Worm (Caenorhabditis elegans): Measurements from ENCODE around the gene clec-229.

clec-229 gene

ce11 chrV:15303625-15304024, 37.7 kb downstream of the clec-229 start, which contains the start of gene srx-48:
Gene srx-48, minus strand, starts transcription at chrV:15303725.
- no peak for TF ChIP-seq Y105C5A.15 (GFP tag; IDR thresholded peaks at IDR 0.05)
- TF ChIP-seq attf-4 (tag; optimal IDR thresholded peaks at IDR 0.05) = no peak
- no peak for TF ChIP-seq nhr-237 (tag; optimal IDR thresholded peaks at IDR 0.05)
- no peak for TF ChIP-seq zfp-2 (tag; optimal IDR thresholded peaks at IDR 0.05)
- TF ChIP-seq lin-38 (GFP tag; IDR thresholded peaks at IDR 0.05) = no peak
- TF ChIP-seq arid-1 (GFP tag; conservative IDR thresholded peaks at IDR 0.05) = no peak
- no peak for TF ChIP-seq unc-130 (GFP tag; optimal IDR thresholded peaks at IDR 0.05)
- no peak for TF ChIP-seq F26F4.8 (GFP tag; conservative IDR thresholded peaks at IDR 0.05)
- TF ChIP-seq hlh-11 (tag; optimal IDR thresholded peaks at IDR 0.05) = no peak
- no peak for TF ChIP-seq nhr-48 (tag; optimal IDR thresholded peaks at IDR 0.05)
- no peak for TF ChIP-seq mdt-29 (GFP tag; IDR thresholded peaks at IDR 0.05)
- no peak for TF ChIP-seq rbr-2 (tag; optimal IDR thresholded peaks at IDR 0.05)
- no peak for TF ChIP-seq lsy-2 (tag; optimal IDR thresholded peaks at IDR 0.05)
- TF ChIP-seq nhr-28 (tag; optimal IDR thresholded peaks at IDR 0.05) = no peak
- TF ChIP-seq ces-1 (GFP tag; optimal IDR thresholded peaks at IDR 0.05) = no peak

ce11 chrV:15298597-15298996, 42.7 kb downstream of the clec-229 start, which contains the start of gene cpr-3:
Gene cpr-3, minus strand, starts transcription at chrV:15298700.
- no peak for TF ChIP-seq tag-97 (GFP tag; IDR thresholded peaks at IDR 0.05)
- no peak for TF ChIP-seq Y48G9A.11 (GFP tag; IDR thresholded peaks at IDR 0.05)
- TF ChIP-seq nhr-76 (tag; optimal IDR thresholded peaks at IDR 0.05) = no peak
- TF ChIP-seq mxl-3 (GFP tag; optimal IDR thresholded peaks at IDR 0.05) = no peak
- no peak for TF ChIP-seq lin-1 (GFP tag; IDR thresholded peaks at IDR 0.05)
- TF ChIP-seq vab-7 (GFP tag; IDR thresholded peaks at IDR 0.05) = no peak
- TF ChIP-seq rbr-2 (tag; optimal IDR thresholded peaks at IDR 0.05) = no peak
- no peak for TF ChIP-seq sdz-12 (GFP tag; optimal IDR thresholded peaks at IDR 0.05)
- no peak for TF ChIP-seq egl-27 (tag; optimal IDR thresholded peaks at IDR 0.05)
- TF ChIP-seq ztf-7 (tag; optimal IDR thresholded peaks at IDR 0.05) = peak; percentile 31
- no peak for TF ChIP-seq nhr-111 (GFP tag; optimal IDR thresholded peaks at IDR 0.05)
- no peak for TF ChIP-seq Y105C5A.15 (GFP tag; IDR thresholded peaks at IDR 0.05)
- TF ChIP-seq F26F4.8 (GFP tag; conservative IDR thresholded peaks at IDR 0.05) = no peak
- TF ChIP-seq ztf-11 (tag; optimal IDR thresholded peaks at IDR 0.05) = no peak
- TF ChIP-seq mdl-1 (tag; optimal IDR thresholded peaks at IDR 0.05) = peak in 1 of 2 experiments; percentile 30
- peak; percentile 73 for TF ChIP-seq dve-1 (tag; optimal IDR thresholded peaks at IDR 0.05; ENCODE audit: insufficient read depth)
- TF ChIP-seq nhr-11 (tag; optimal IDR thresholded peaks at IDR 0.05) = no peak
- no peak for TF ChIP-seq ctbp-1 (GFP tag; IDR thresholded peaks at IDR 0.05)
- no peak for TF ChIP-seq ceh-44 (GFP tag; IDR thresholded peaks at IDR 0.05)
- no peak for TF ChIP-seq nhr-10 (tag; optimal IDR thresholded peaks at IDR 0.05)
- no peak for TF ChIP-seq T26A8.4 (GFP tag; IDR thresholded peaks at IDR 0.05)
- TF ChIP-seq snpc-4 (tag; optimal IDR thresholded peaks at IDR 0.05) = no peak
- TF ChIP-seq lsy-2 (tag; optimal IDR thresholded peaks at IDR 0.05) = no peak
- no peak for TF ChIP-seq dpl-1 (GFP tag; optimal IDR thresholded peaks at IDR 0.05)
- no peak for TF ChIP-seq lin-13 (GFP tag; optimal IDR thresholded peaks at IDR 0.05)
- no peak for TF ChIP-seq T20F7.1 (GFP tag; optimal IDR thresholded peaks at IDR 0.05)
- peak; percentile 95 for TF ChIP-seq dmd-6 (GFP tag; IDR thresholded peaks at IDR 0.05)
- no peak for TF ChIP-seq lir-3 (tag; optimal IDR thresholded peaks at IDR 0.05)
- peak; percentile 27 for TF ChIP-seq nhr-48 (tag; optimal IDR thresholded peaks at IDR 0.05)
- peak; percentile 98 for TF ChIP-seq nhr-28 (tag; optimal IDR thresholded peaks at IDR 0.05)
- no peak for TF ChIP-seq set-16 (GFP tag; IDR thresholded peaks at IDR 0.05)
- TF ChIP-seq spr-1 (tag; optimal IDR thresholded peaks at IDR 0.05) = no peak
- TF ChIP-seq nhr-6 (tag; optimal IDR thresholded peaks at IDR 0.05) = peak; percentile 99
- TF ChIP-seq zip-2 (tag; optimal IDR thresholded peaks at IDR 0.05) = no peak
- peak; percentile 99 for TF ChIP-seq pqm-1 (tag; optimal IDR thresholded peaks at IDR 0.05)
- no peak for TF ChIP-seq D1046.2 (GFP tag; IDR thresholded peaks at IDR 0.05)
- TF ChIP-seq ceh-32 (tag; optimal IDR thresholded peaks at IDR 0.05; ENCODE audit: poor library complexity) = no peak
- no peak for TF ChIP-seq lin-38 (GFP tag; IDR thresholded peaks at IDR 0.05)
- no peak for TF ChIP-seq madf-9 (GFP tag; conservative IDR thresholded peaks at IDR 0.05)
- TF ChIP-seq nhr-77 (tag; optimal IDR thresholded peaks at IDR 0.05) = peak; percentile 83
- TF ChIP-seq Y5F2A.4 (GFP tag; optimal IDR thresholded peaks at IDR 0.05) = no peak
- no peak for TF ChIP-seq nhr-25 (tag; optimal IDR thresholded peaks at IDR 0.05; ENCODE audit: borderline replicate concordance, insufficient read depth)
